Fruit fly (Drosophila melanogaster): ENCODE data around the gene CG8136.

dm6 chr3R:8744198-8744597 is 23.0 kb downstream of the CG8136 start:
- no peak for TF ChIP-seq EcR (GFP tag; optimal IDR thresholded peaks at IDR 0.05)
- no peak for TF ChIP-seq usp (GFP tag; optimal IDR thresholded peaks at IDR 0.05)

Data from whole organism.